Worm (Caenorhabditis elegans) whole organism, young adult: ENCODE results near the gene C10A4.3.

Source experiments
- B0019.2 ChIP-seq: fragments of 200-800 bp; sonication (Bioruptor generic); conservative IDR thresholded peaks from 2 replicates; pipeline ENCODE4 v1.3.6; 2022; ENCODE audit warnings: missing genetic modification reagents, missing genetic modification characterization, missing compliant biosample characterization
- C17E4.6 ChIP-seq: fragments of 200-800 bp; sonication (Bioruptor generic); IDR thresholded peaks from 2 replicates; pipeline ENCODE4 v1.3.6; 2022; ENCODE audit warnings: missing genetic modification reagents, missing genetic modification characterization, missing compliant biosample characterization
- D2030.7 ChIP-seq: fragments of 200-800 bp; sonication (Bioruptor generic); IDR thresholded peaks from 2 replicates; pipeline ENCODE4 v1.3.6; 2022; ENCODE audit warnings: missing genetic modification reagents, missing genetic modification characterization, missing compliant biosample characterization
- F22D6.2 ChIP-seq: sonication (generic microtip); optimal IDR thresholded peaks from 2 replicates; lab custom pipeline; 2016; ENCODE audit warnings: mild to moderate bottlenecking, missing genetic modification characterization, missing compliant biosample characterization
- F33H1.4 ChIP-seq: fragments of 200-800 bp; sonication (Bioruptor generic); IDR thresholded peaks from 2 replicates; pipeline ENCODE4 v1.3.6; 2022; ENCODE audit warnings: missing genetic modification reagents, missing genetic modification characterization, missing compliant biosample characterization
- F49E8.2 ChIP-seq: sonication (generic microtip); optimal IDR thresholded peaks from 3 replicates; lab custom pipeline; 2017; ENCODE audit warnings: missing genetic modification characterization, mild to moderate bottlenecking, missing compliant biosample characterization, antibody characterized with exemption, moderate library complexity; ENCODE audit not compliant: insufficient read depth
- F52B5.7 ChIP-seq: sonication (generic microtip); optimal IDR thresholded peaks from 2 replicates; lab custom pipeline; 2016; ENCODE audit warnings: mild to moderate bottlenecking, missing genetic modification characterization, missing compliant biosample characterization
- F57A8.1 ChIP-seq: fragments of 200-800 bp; sonication (Bioruptor generic); optimal IDR thresholded peaks from 2 replicates; lab custom pipeline; 2018; ENCODE audit warnings: mild to moderate bottlenecking, missing genetic modification characterization, moderate library complexity, missing compliant biosample characterization
- F57C9.4 ChIP-seq: sonication (generic microtip); optimal IDR thresholded peaks from 2 replicates; lab custom pipeline; 2017; ENCODE audit warnings: mild to moderate bottlenecking, missing genetic modification characterization, missing compliant biosample characterization
- Y56A3A.18 ChIP-seq: fragments of 200-800 bp; sonication (Bioruptor generic); IDR thresholded peaks from 2 replicates; pipeline ENCODE4 v1.3.6; 2022; ENCODE audit warnings: missing genetic modification reagents, missing genetic modification characterization, missing compliant biosample characterization
- Y67H2A.10 ChIP-seq: fragments of 200-800 bp; sonication (Bioruptor generic); conservative IDR thresholded peaks from 2 replicates; pipeline ENCODE4 v1.3.6; 2022; ENCODE audit warnings: missing genetic modification reagents, missing genetic modification characterization, missing compliant biosample characterization
- Y95B8A.8 ChIP-seq: fragments of 200-800 bp; sonication (Bioruptor generic); IDR thresholded peaks from 2 replicates; pipeline ENCODE4 v1.3.6; 2022; ENCODE audit warnings: missing genetic modification reagents, missing genetic modification characterization, missing compliant biosample characterization
- akir-1 ChIP-seq: fragments of 200-800 bp; sonication (Bioruptor generic); optimal IDR thresholded peaks from 2 replicates; lab custom pipeline; 2018; ENCODE audit warnings: mild to moderate bottlenecking, missing genetic modification characterization, moderate library complexity, missing compliant biosample characterization
- ama-1 ChIP-seq, 3 experiments: fragments of 150-350 bp in 1 of 3; sonication (generic microtip) in 2 of 3; optimal IDR thresholded peaks; 2 replicates each; lab custom pipeline; 2014 to 2018; ENCODE audit warnings: missing biosample characterization in 2 of 3, missing genetic modification characterization in 2 of 3, missing genetic modification reagents in 2 of 3
- atf-7 ChIP-seq: sonication (generic microtip); optimal IDR thresholded peaks from 2 replicates; lab custom pipeline; 2017; ENCODE audit warnings: mild to moderate bottlenecking, missing genetic modification characterization, missing compliant biosample characterization
- attf-5 ChIP-seq: fragments of 200-800 bp; sonication (Bioruptor generic); optimal IDR thresholded peaks from 2 replicates; lab custom pipeline; 2018; ENCODE audit warnings: mild to moderate bottlenecking, missing genetic modification characterization, missing compliant biosample characterization
- bed-1 ChIP-seq: fragments of 200-800 bp; sonication (Bioruptor generic); IDR thresholded peaks from 2 replicates; pipeline ENCODE4 v1.3.6; 2022; ENCODE audit warnings: missing genetic modification reagents, missing genetic modification characterization, missing compliant biosample characterization
- bed-2 ChIP-seq: fragments of 200-800 bp; sonication (Bioruptor generic); IDR thresholded peaks from 2 replicates; pipeline ENCODE4 v1.3.6; 2022; ENCODE audit warnings: missing genetic modification reagents, missing genetic modification characterization, missing compliant biosample characterization
- cebp-2 ChIP-seq: fragments of 200-800 bp; sonication (Bioruptor generic); IDR thresholded peaks from 2 replicates; pipeline ENCODE4 v1.3.6; 2022; ENCODE audit warnings: missing genetic modification characterization, missing compliant biosample characterization
- ceh-100 ChIP-seq: fragments of 200-800 bp; sonication (Bioruptor generic); IDR thresholded peaks from 2 replicates; pipeline ENCODE4 v1.3.6; 2022; ENCODE audit warnings: missing genetic modification reagents, missing genetic modification characterization, missing compliant biosample characterization
- ceh-27 ChIP-seq: fragments of 200-800 bp; sonication (Bioruptor generic); optimal IDR thresholded peaks from 2 replicates; lab custom pipeline; 2018; ENCODE audit warnings: mild to moderate bottlenecking, missing genetic modification characterization, moderate library complexity, missing compliant biosample characterization
- ceh-40 ChIP-seq: fragments of 200-800 bp; sonication (Bioruptor generic); IDR thresholded peaks from 2 replicates; pipeline ENCODE4 v1.3.6; 2022; ENCODE audit warnings: missing genetic modification characterization, missing compliant biosample characterization
- chd-7 ChIP-seq: sonication (generic microtip); optimal IDR thresholded peaks from 2 replicates; lab custom pipeline; 2016; ENCODE audit warnings: mild to moderate bottlenecking, missing genetic modification characterization, moderate library complexity, missing compliant biosample characterization
- dox-1 ChIP-seq: fragments of 200-800 bp; sonication (Bioruptor generic); IDR thresholded peaks from 2 replicates; pipeline ENCODE4 v1.3.6; 2022; ENCODE audit warnings: missing genetic modification reagents, missing genetic modification characterization, missing compliant biosample characterization
- egl-44 ChIP-seq: fragments of 200-800 bp; sonication (Bioruptor generic); IDR thresholded peaks from 2 replicates; pipeline ENCODE4 v1.3.6; 2022; ENCODE audit warnings: missing genetic modification reagents, missing genetic modification characterization, missing compliant biosample characterization
- ets-4 ChIP-seq: fragments of 200-800 bp; sonication (Bioruptor generic); optimal IDR thresholded peaks from 2 replicates; lab custom pipeline; 2018; ENCODE audit warnings: mild to moderate bottlenecking, missing genetic modification characterization, missing compliant biosample characterization
- let-526 ChIP-seq: fragments of 200-800 bp; sonication (Bioruptor generic); IDR thresholded peaks from 2 replicates; pipeline ENCODE4 v1.3.6; 2022; ENCODE audit warnings: missing genetic modification reagents, missing genetic modification characterization, missing compliant biosample characterization
- lsy-27 ChIP-seq: sonication (generic microtip); optimal IDR thresholded peaks from 2 replicates; lab custom pipeline; 2017; ENCODE audit warnings: missing genetic modification characterization, mild to moderate bottlenecking, missing compliant biosample characterization, antibody characterized with exemption, missing genotype, borderline replicate concordance; ENCODE audit not compliant: insufficient read depth
- madf-8 ChIP-seq: fragments of 200-800 bp; sonication (Bioruptor generic); conservative IDR thresholded peaks from 2 replicates; pipeline ENCODE4 v1.3.6; 2022; ENCODE audit warnings: missing genetic modification reagents, missing genetic modification characterization, missing compliant biosample characterization
- nfya-2 ChIP-seq: fragments of 200-800 bp; sonication (Bioruptor generic); IDR thresholded peaks from 2 replicates; pipeline ENCODE4 v1.3.6; 2022; ENCODE audit warnings: missing genetic modification reagents, missing genetic modification characterization, missing compliant biosample characterization
- nfyb-1 ChIP-seq: fragments of 200-800 bp; sonication (Bioruptor generic); IDR thresholded peaks from 2 replicates; pipeline ENCODE4 v1.3.6; 2022; ENCODE audit warnings: missing genetic modification reagents, missing genetic modification characterization, missing compliant biosample characterization
- nhr-80 ChIP-seq: sonication (generic microtip); optimal IDR thresholded peaks from 2 replicates; lab custom pipeline; 2016; ENCODE audit warnings: missing genetic modification characterization, missing compliant biosample characterization
- pbrm-1 ChIP-seq: fragments of 200-800 bp; sonication (Bioruptor generic); IDR thresholded peaks from 2 replicates; pipeline ENCODE4 v1.3.6; 2022; ENCODE audit warnings: missing genetic modification reagents, missing genetic modification characterization, missing compliant biosample characterization
- pha-4 ChIP-seq: fragments of 150-350 bp; sonication (generic microtip); optimal IDR thresholded peaks from 2 replicates; lab custom pipeline; 2014; ENCODE audit warnings: missing biosample characterization, missing genetic modification reagents, missing genetic modification characterization
- rcor-1 ChIP-seq: fragments of 200-800 bp; sonication (Bioruptor generic); IDR thresholded peaks from 2 replicates; pipeline ENCODE4 v1.3.6; 2022; ENCODE audit warnings: missing genetic modification reagents, missing genetic modification characterization, missing compliant biosample characterization
- repo-1 ChIP-seq: sonication (generic microtip); optimal IDR thresholded peaks from 2 replicates; lab custom pipeline; 2017; ENCODE audit warnings: mild to moderate bottlenecking, missing genetic modification characterization, missing compliant biosample characterization
- sdz-38 ChIP-seq: sonication (generic microtip); optimal IDR thresholded peaks from 2 replicates; lab custom pipeline; 2016; ENCODE audit warnings: missing genotype, missing genetic modification characterization, missing compliant biosample characterization
- snpc-1.1 ChIP-seq: sonication (generic microtip); optimal IDR thresholded peaks from 2 replicates; lab custom pipeline; 2017; ENCODE audit warnings: missing genetic modification characterization, mild to moderate bottlenecking, missing compliant biosample characterization, antibody characterized with exemption, moderate library complexity, missing genotype, missing genetic modification reagents; ENCODE audit not compliant: insufficient read depth
- snpc-1.3 ChIP-seq: sonication (generic microtip); optimal IDR thresholded peaks from 2 replicates; lab custom pipeline; 2017; ENCODE audit warnings: missing genetic modification characterization, mild to moderate bottlenecking, missing compliant biosample characterization, antibody characterized with exemption, moderate library complexity, missing genotype, missing genetic modification reagents; ENCODE audit not compliant: insufficient read depth
- snpc-4 ChIP-seq, 5 experiments: fragments of 150-350 bp in 1 of 5; sonication (generic microtip) in 4 of 5; optimal IDR thresholded peaks; 2 replicates each; lab custom pipeline; 2014 to 2018; ENCODE audit warnings: missing genetic modification characterization in 5 of 5, missing biosample characterization in 3 of 5, antibody characterized with exemption in 2 of 5, mild to moderate bottlenecking in 2 of 5, missing compliant biosample characterization in 2 of 5, missing genotype in 2 of 5, moderate library complexity in 2 of 5, missing genetic modification reagents in 1 of 5
- tbx-9 ChIP-seq: sonication (generic microtip); optimal IDR thresholded peaks from 2 replicates; lab custom pipeline; 2016; ENCODE audit warnings: borderline replicate concordance, missing genetic modification characterization, inconsistent platforms, missing compliant biosample characterization
- tlf-1 ChIP-seq: fragments of 200-800 bp; sonication (Bioruptor generic); optimal IDR thresholded peaks from 2 replicates; lab custom pipeline; 2018; ENCODE audit warnings: mild to moderate bottlenecking, missing genetic modification characterization, missing compliant biosample characterization
- xnd-1 ChIP-seq: sonication (generic microtip); optimal IDR thresholded peaks from 2 replicates; lab custom pipeline; 2016; ENCODE audit warnings: missing genotype, missing genetic modification reagents, missing genetic modification characterization, missing compliant biosample characterization
- zfh-2 ChIP-seq: fragments of 200-800 bp; sonication (Bioruptor generic); conservative IDR thresholded peaks from 2 replicates; pipeline ENCODE4 v1.3.6; 2022; ENCODE audit warnings: missing genetic modification reagents, missing genetic modification characterization, missing compliant biosample characterization
- ztf-18 ChIP-seq: sonication (generic microtip); optimal IDR thresholded peaks from 2 replicates; lab custom pipeline; 2016; ENCODE audit warnings: missing genotype, mild to moderate bottlenecking, missing genetic modification characterization, missing compliant biosample characterization
- ztf-22 ChIP-seq: fragments of 200-800 bp; sonication (Bioruptor generic); optimal IDR thresholded peaks from 2 replicates; lab custom pipeline; 2018; ENCODE audit warnings: mild to moderate bottlenecking, missing genetic modification characterization, moderate library complexity, missing compliant biosample characterization
- ztf-26 ChIP-seq: sonication (generic microtip); optimal IDR thresholded peaks from 2 replicates; lab custom pipeline; 2017; ENCODE audit warnings: missing genetic modification characterization, missing compliant biosample characterization
- ztf-28 ChIP-seq: fragments of 200-800 bp; sonication (Bioruptor generic); IDR thresholded peaks from 2 replicates; pipeline ENCODE4 v1.3.6; 2022; ENCODE audit warnings: missing genetic modification reagents, missing genetic modification characterization, missing compliant biosample characterization

Gene C10A4.3

DNA sequence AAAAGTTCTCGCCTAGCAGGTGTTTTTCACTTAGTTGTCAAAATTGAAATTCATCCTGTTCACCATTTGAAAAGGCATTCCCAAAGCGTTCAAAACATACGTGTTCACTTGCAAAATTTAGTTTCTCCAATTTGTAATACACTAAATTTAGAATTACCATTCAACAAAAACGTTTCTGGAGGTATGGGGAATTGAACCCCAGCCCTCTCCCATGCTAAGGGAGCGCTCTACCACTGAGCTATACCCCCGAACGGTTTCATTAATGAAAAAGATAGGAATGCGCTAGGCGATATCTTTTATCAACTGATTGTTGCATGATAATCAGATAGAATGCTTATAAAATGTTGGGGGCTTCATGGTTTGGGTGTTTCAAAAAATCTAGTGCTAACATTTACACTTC is 26.9 kb upstream of the C10A4.3 start (continued):
- no peak for TF ChIP-seq cebp-2 (GFP tag; lab: Robert Waterston, UW)
- no peak for TF ChIP-seq ztf-28 (GFP tag; lab: Robert Waterston, UW)
- no peak for TF ChIP-seq nhr-80 (tag; lab: Kevin White, UChicago)
- TF ChIP-seq repo-1 = no peak
- TF ChIP-seq egl-44 (GFP tag; lab: Robert Waterston, UW) = no peak
- TF ChIP-seq sdz-38 (tag; lab: Kevin White, UChicago) = no peak
- TF ChIP-seq F52B5.7 = no peak
- no peak for TF ChIP-seq F57A8.1 (GFP tag; lab: Kevin White, UChicago)
- TF ChIP-seq pha-4 = no peak
- peak; percentile 70 for TF ChIP-seq snpc-1.3
- no peak for TF ChIP-seq zfh-2 (GFP tag; lab: Robert Waterston, UW)
- no peak for TF ChIP-seq F57C9.4 (tag; lab: Kevin White, UChicago)
- TF ChIP-seq attf-5 (GFP tag; lab: Kevin White, UChicago) = no peak
- no peak for TF ChIP-seq D2030.7 (GFP tag; lab: Robert Waterston, UW)
- no peak for TF ChIP-seq dox-1 (GFP tag; lab: Robert Waterston, UW)
- no peak for TF ChIP-seq rcor-1 (GFP tag; lab: Robert Waterston, UW)
- TF ChIP-seq Y95B8A.8 = no peak
- no peak for TF ChIP-seq ztf-22 (GFP tag; lab: Kevin White, UChicago)
- TF ChIP-seq ztf-26 (tag; lab: Kevin White, UChicago) = no peak
- peak; percentile 63 for TF ChIP-seq pbrm-1 (GFP tag; lab: Robert Waterston, UW)
- TF ChIP-seq C17E4.6 (GFP tag; lab: Robert Waterston, UW) = no peak
- TF ChIP-seq F22D6.2 (tag; lab: Kevin White, UChicago) = no peak
- TF ChIP-seq ceh-27 (GFP tag; lab: Kevin White, UChicago) = no peak
- TF ChIP-seq snpc-4 (GFP tag; optimal IDR thresholded peaks at IDR 0.05; lab: Kevin White, UChicago) = peak; percentile 48
- TF ChIP-seq snpc-4 (tag; optimal IDR thresholded peaks at IDR 0.05; lab: Kevin White, UChicago) = no peak
- no peak for TF ChIP-seq Y67H2A.10 (GFP tag; lab: Robert Waterston, UW)
- TF ChIP-seq ztf-18 = no peak
- no peak for TF ChIP-seq ceh-100 (GFP tag; lab: Robert Waterston, UW)
- no peak for TF ChIP-seq Y56A3A.18
- TF ChIP-seq tbx-9 (tag; lab: Kevin White, UChicago) = no peak
- no peak for TF ChIP-seq nfya-2 (GFP tag; lab: Robert Waterston, UW)
- no peak for TF ChIP-seq ama-1 (optimal IDR thresholded peaks at IDR 0.05; lab: Kevin White, UChicago)
- peak in 1 of 2 experiments; percentile 47 for TF ChIP-seq ama-1 (GFP tag; optimal IDR thresholded peaks at IDR 0.05; lab: Kevin White, UChicago)
- TF ChIP-seq snpc-1.1 (tag; lab: Kevin White, UChicago) = no peak
- no peak for TF ChIP-seq F49E8.2 (tag; lab: Kevin White, UChicago)
- no peak for TF ChIP-seq akir-1
- TF ChIP-seq tlf-1 (GFP tag; lab: Kevin White, UChicago) = no peak
- TF ChIP-seq ceh-40 (GFP tag; lab: Robert Waterston, UW) = no peak
- TF ChIP-seq B0019.2 (GFP tag; lab: Robert Waterston, UW) = no peak
- no peak for TF ChIP-seq xnd-1 (tag; lab: Kevin White, UChicago)
- peak; percentile 55; the same call in 1 of the 2 replicates for TF ChIP-seq nfyb-1 (GFP tag; lab: Robert Waterston, UW)
- no peak for TF ChIP-seq ets-4 (GFP tag; lab: Kevin White, UChicago)
- TF ChIP-seq madf-8 (GFP tag; lab: Robert Waterston, UW) = no peak
- TF ChIP-seq let-526 (GFP tag; lab: Robert Waterston, UW) = no peak
- peak; percentile 8 for TF ChIP-seq atf-7 (tag; lab: Kevin White, UChicago)
- no peak for TF ChIP-seq chd-7 (tag; lab: Kevin White, UChicago)
- no peak for TF ChIP-seq F33H1.4 (GFP tag; lab: Robert Waterston, UW)
- no peak for TF ChIP-seq lsy-27
- TF ChIP-seq bed-1 (GFP tag; lab: Robert Waterston, UW) = no peak
- no peak for TF ChIP-seq bed-2
